Fruit fly (Drosophila melanogaster) whole organism, embryonic: ENCODE data around the gene Ask1.

Source experiments
- Adf1 ChIP-seq: fragments of 200-800 bp; sonication (Bioruptor generic); IDR thresholded peaks from 2 replicates; pipeline ENCODE4 v1.3.6; 2022; ENCODE audit warnings: missing biosample characterization, missing genetic modification characterization
- Atf-2 ChIP-seq: fragments of 200-800 bp; sonication (Bioruptor generic); optimal IDR thresholded peaks from 2 replicates; lab custom pipeline; 2016; ENCODE audit warnings: missing biosample characterization, missing genetic modification characterization
- BEAF-32 ChIP-seq: fragments of 200-800 bp; sonication (Bioruptor generic); optimal IDR thresholded peaks from 3 replicates; lab custom pipeline; 2017; ENCODE audit warnings: missing biosample characterization, missing genetic modification characterization, mild to moderate bottlenecking, moderate library complexity, missing genetic modification reagents
- Bteb2 ChIP-seq: fragments of 200-800 bp; sonication (Bioruptor generic); optimal IDR thresholded peaks from 2 replicates; lab custom pipeline; 2016; ENCODE audit warnings: missing biosample characterization, missing genetic modification characterization
- CG10274 ChIP-seq: fragments of 200-800 bp; sonication (Bioruptor generic); optimal IDR thresholded peaks from 3 replicates; lab custom pipeline; 2017; ENCODE audit warnings: missing biosample characterization, mild to moderate bottlenecking, missing genetic modification characterization
- CG11247 ChIP-seq: fragments of 200-800 bp; sonication (Bioruptor generic); IDR thresholded peaks from 2 replicates; pipeline ENCODE4 v1.3.6; 2022; ENCODE audit warnings: missing biosample characterization, missing genetic modification characterization
- CG12299 ChIP-seq: fragments of 200-800 bp; sonication (Bioruptor generic); optimal IDR thresholded peaks from 2 replicates; lab custom pipeline; 2018; ENCODE audit warnings: missing biosample characterization, mild to moderate bottlenecking, missing genetic modification characterization
- CG12744 ChIP-seq: fragments of 200-800 bp; sonication (Bioruptor generic); optimal IDR thresholded peaks from 2 replicates; lab custom pipeline; 2016; ENCODE audit warnings: missing biosample characterization, missing genetic modification characterization
- CG13123 ChIP-seq: fragments of 200-800 bp; sonication (Bioruptor generic); optimal IDR thresholded peaks from 2 replicates; lab custom pipeline; 2016; ENCODE audit warnings: missing biosample characterization, missing genetic modification characterization
- CG13296 ChIP-seq: fragments of 200-800 bp; sonication (Bioruptor generic); optimal IDR thresholded peaks from 3 replicates; lab custom pipeline; 2018; ENCODE audit warnings: missing biosample characterization, mild to moderate bottlenecking, missing genetic modification characterization
- CG13624 ChIP-seq: fragments of 200-800 bp; sonication (Bioruptor generic); optimal IDR thresholded peaks from 2 replicates; lab custom pipeline; 2016; ENCODE audit warnings: missing biosample characterization, missing genetic modification characterization
- CG14667 ChIP-seq: fragments of 200-800 bp; sonication (Bioruptor generic); IDR thresholded peaks from 2 replicates; pipeline ENCODE4 v1.3.6; 2022; ENCODE audit warnings: missing biosample characterization, missing genetic modification characterization
- CG16815 ChIP-seq: fragments of 200-800 bp; sonication (Bioruptor generic); optimal IDR thresholded peaks from 3 replicates; lab custom pipeline; 2017; ENCODE audit warnings: missing biosample characterization, mild to moderate bottlenecking, missing genetic modification characterization
- CG18476 ChIP-seq: fragments of 200-800 bp; sonication (Bioruptor generic); optimal IDR thresholded peaks from 2 replicates; lab custom pipeline; 2016; ENCODE audit warnings: missing biosample characterization, mild to moderate bottlenecking, missing genetic modification characterization
- CG2875 ChIP-seq: fragments of 200-800 bp; sonication (Bioruptor generic); optimal IDR thresholded peaks from 2 replicates; lab custom pipeline; 2017; ENCODE audit warnings: missing biosample characterization, mild to moderate bottlenecking, missing genetic modification characterization, missing genetic modification reagents
- CG34224 ChIP-seq: fragments of 200-800 bp; sonication (Bioruptor generic); IDR thresholded peaks from 3 replicates; pipeline ENCODE4 v1.3.6; 2022; ENCODE audit warnings: missing biosample characterization, missing genetic modification characterization; ENCODE audit not compliant: partially characterized antibody
- CG8765 ChIP-seq: fragments of 200-800 bp; sonication (Bioruptor generic); IDR thresholded peaks from 2 replicates; pipeline ENCODE4 v1.3.6; 2022; ENCODE audit warnings: missing biosample characterization, missing genetic modification characterization
- CG9215 ChIP-seq: fragments of 200-800 bp; sonication (Bioruptor generic); IDR thresholded peaks from 2 replicates; pipeline ENCODE4 v1.3.6; 2022; ENCODE audit warnings: missing biosample characterization, missing genetic modification characterization
- CG9797 ChIP-seq: fragments of 200-800 bp; sonication (Bioruptor generic); optimal IDR thresholded peaks from 3 replicates; lab custom pipeline; 2018; ENCODE audit warnings: missing biosample characterization, mild to moderate bottlenecking, missing genetic modification characterization
- Doc3 ChIP-seq: fragments of 200-800 bp; sonication (Bioruptor generic); IDR thresholded peaks from 3 replicates; pipeline ENCODE4 v1.3.6; 2022; ENCODE audit warnings: missing biosample characterization, missing genetic modification characterization; ENCODE audit not compliant: partially characterized antibody
- Drgx ChIP-seq: fragments of 200-800 bp; sonication (Bioruptor generic); IDR thresholded peaks from 2 replicates; pipeline ENCODE4 v1.3.6; 2022; ENCODE audit warnings: missing biosample characterization, missing genetic modification characterization
- Gug ChIP-seq: fragments of 200-800 bp; sonication (Bioruptor generic); IDR thresholded peaks from 4 replicates; pipeline ENCODE4 v1.3.6; 2022; ENCODE audit warnings: missing biosample characterization, missing genetic modification characterization
- HmgD ChIP-seq: fragments of 200-800 bp; sonication (Bioruptor generic); optimal IDR thresholded peaks from 3 replicates; lab custom pipeline; 2016; ENCODE audit warnings: missing biosample characterization, missing genetic modification characterization
- Hsf ChIP-seq: fragments of 200-800 bp; sonication (Bioruptor generic); optimal IDR thresholded peaks from 3 replicates; lab custom pipeline; 2016; ENCODE audit warnings: missing biosample characterization, missing genetic modification characterization
- Jarid2 ChIP-seq: fragments of 200-800 bp; sonication (Bioruptor generic); optimal IDR thresholded peaks from 3 replicates; lab custom pipeline; 2017; ENCODE audit warnings: mild to moderate bottlenecking, missing biosample characterization, missing genetic modification reagents, missing genetic modification characterization
- PHDP ChIP-seq: fragments of 200-800 bp; sonication (Bioruptor generic); optimal IDR thresholded peaks from 3 replicates; lab custom pipeline; 2018; ENCODE audit warnings: missing biosample characterization, mild to moderate bottlenecking, missing genetic modification characterization, moderate library complexity
- Tbp ChIP-seq: fragments of >200 bp; optimal IDR thresholded peaks from 2 replicates; lab custom pipeline; 2018; ENCODE audit warnings: missing biosample characterization, missing genetic modification characterization
- Vsx1 ChIP-seq: fragments of 200-800 bp; sonication (Bioruptor generic); optimal IDR thresholded peaks from 2 replicates; lab custom pipeline; 2017; ENCODE audit warnings: missing biosample characterization, mild to moderate bottlenecking, missing genetic modification characterization, missing genetic modification reagents
- al ChIP-seq: fragments of 200-800 bp; sonication (Bioruptor generic); IDR thresholded peaks from 2 replicates; pipeline ENCODE4 v1.3.6; 2022; ENCODE audit warnings: missing biosample characterization, missing genetic modification characterization
- ato ChIP-seq: fragments of 200-800 bp; sonication (Bioruptor generic); IDR thresholded peaks from 2 replicates; pipeline ENCODE4 v1.3.6; 2022; ENCODE audit warnings: missing biosample characterization, missing genetic modification characterization; ENCODE audit not compliant: partially characterized antibody
- bcd ChIP-seq: fragments of 200-800 bp; sonication (Bioruptor generic); optimal IDR thresholded peaks from 2 replicates; lab custom pipeline; 2017; ENCODE audit warnings: missing biosample characterization, mild to moderate bottlenecking, missing genetic modification characterization
- br ChIP-seq: fragments of >200 bp; optimal IDR thresholded peaks from 2 replicates; lab custom pipeline; 2017
- bsh ChIP-seq, 2 experiments: fragments of 200-800 bp; sonication (Bioruptor generic); optimal IDR thresholded peaks; 2 replicates each; lab custom pipeline; 2017 to 2018; ENCODE audit warnings: mild to moderate bottlenecking in 2 of 2, missing biosample characterization in 2 of 2, missing genetic modification characterization in 2 of 2, moderate library complexity in 1 of 2
- btn ChIP-seq: fragments of 200-800 bp; sonication (Bioruptor generic); optimal IDR thresholded peaks from 2 replicates; lab custom pipeline; 2016; ENCODE audit warnings: missing biosample characterization, missing genetic modification characterization
- cad ChIP-seq: fragments of >200 bp; optimal IDR thresholded peaks from 2 replicates; lab custom pipeline; 2017; ENCODE audit warnings: missing biosample characterization, missing genetic modification characterization
- da ChIP-seq: fragments of 200-800 bp; sonication (Bioruptor generic); optimal IDR thresholded peaks from 2 replicates; lab custom pipeline; 2016; ENCODE audit warnings: missing biosample characterization, missing genetic modification characterization
- dm ChIP-seq: fragments of 200-800 bp; sonication (Bioruptor generic); optimal IDR thresholded peaks from 3 replicates; lab custom pipeline; 2016; ENCODE audit warnings: missing biosample characterization, missing genetic modification characterization
- eyg ChIP-seq: fragments of 200-800 bp; sonication (Bioruptor generic); optimal IDR thresholded peaks from 3 replicates; lab custom pipeline; 2016; ENCODE audit warnings: missing biosample characterization, missing genetic modification characterization
- fd64A ChIP-seq: fragments of 200-800 bp; sonication (Bioruptor generic); optimal IDR thresholded peaks from 3 replicates; lab custom pipeline; 2018; ENCODE audit warnings: missing biosample characterization, mild to moderate bottlenecking, missing genetic modification characterization
- h ChIP-seq: fragments of >200 bp; optimal IDR thresholded peaks from 2 replicates; lab custom pipeline; 2017
- jumu ChIP-seq: fragments of 200-800 bp; sonication (Bioruptor generic); optimal IDR thresholded peaks from 3 replicates; lab custom pipeline; 2016; ENCODE audit warnings: missing biosample characterization, missing genetic modification characterization
- nmo ChIP-seq: fragments of 200-800 bp; sonication (Bioruptor generic); optimal IDR thresholded peaks from 2 replicates; lab custom pipeline; 2018; ENCODE audit warnings: missing biosample characterization, mild to moderate bottlenecking, missing genetic modification characterization, moderate library complexity
- pita ChIP-seq: fragments of 200-800 bp; sonication (Bioruptor generic); optimal IDR thresholded peaks from 2 replicates; lab custom pipeline; 2017; ENCODE audit warnings: missing biosample characterization, mild to moderate bottlenecking, missing genetic modification characterization
- pum ChIP-seq: fragments of 200-800 bp; sonication (Bioruptor generic); optimal IDR thresholded peaks from 2 replicates; lab custom pipeline; 2016; ENCODE audit warnings: missing biosample characterization, missing genetic modification characterization
- stwl ChIP-seq: fragments of 200-800 bp; sonication (Bioruptor generic); optimal IDR thresholded peaks from 3 replicates; lab custom pipeline; 2018; ENCODE audit warnings: missing biosample characterization, mild to moderate bottlenecking, missing genetic modification characterization, moderate library complexity
- sug ChIP-seq: fragments of 200-800 bp; optimal IDR thresholded peaks from 2 replicates; lab custom pipeline; 2019; ENCODE audit warnings: missing biosample characterization, mild to moderate bottlenecking, missing genetic modification characterization, moderate library complexity
- tll ChIP-seq, 2 experiments: fragments of 200-800 bp in 1 of 2; fragments of >200 bp in 1 of 2; sonication (Bioruptor generic) in 1 of 2; optimal IDR thresholded peaks; 2 replicates each; lab custom pipeline; 2017 to 2019; ENCODE audit warnings: missing biosample characterization in 2 of 2, missing genetic modification characterization in 2 of 2, mild to moderate bottlenecking in 1 of 2, moderate library complexity in 1 of 2
- ttk ChIP-seq: fragments of 200-800 bp; sonication (Bioruptor generic); IDR thresholded peaks from 2 replicates; pipeline ENCODE4 v2.1.2; 2022; ENCODE audit warnings: missing biosample characterization, missing genetic modification characterization
- unpg ChIP-seq: fragments of 200-800 bp; sonication (Bioruptor generic); optimal IDR thresholded peaks from 3 replicates; lab custom pipeline; 2018; ENCODE audit warnings: missing biosample characterization, mild to moderate bottlenecking, missing genetic modification characterization, moderate library complexity
- zfh1 ChIP-seq: fragments of 200-800 bp; sonication (Bioruptor generic); IDR thresholded peaks from 3 replicates; pipeline ENCODE4 v1.3.6; 2022; ENCODE audit warnings: missing biosample characterization, missing genetic modification characterization

Ask1 gene

DNA sequence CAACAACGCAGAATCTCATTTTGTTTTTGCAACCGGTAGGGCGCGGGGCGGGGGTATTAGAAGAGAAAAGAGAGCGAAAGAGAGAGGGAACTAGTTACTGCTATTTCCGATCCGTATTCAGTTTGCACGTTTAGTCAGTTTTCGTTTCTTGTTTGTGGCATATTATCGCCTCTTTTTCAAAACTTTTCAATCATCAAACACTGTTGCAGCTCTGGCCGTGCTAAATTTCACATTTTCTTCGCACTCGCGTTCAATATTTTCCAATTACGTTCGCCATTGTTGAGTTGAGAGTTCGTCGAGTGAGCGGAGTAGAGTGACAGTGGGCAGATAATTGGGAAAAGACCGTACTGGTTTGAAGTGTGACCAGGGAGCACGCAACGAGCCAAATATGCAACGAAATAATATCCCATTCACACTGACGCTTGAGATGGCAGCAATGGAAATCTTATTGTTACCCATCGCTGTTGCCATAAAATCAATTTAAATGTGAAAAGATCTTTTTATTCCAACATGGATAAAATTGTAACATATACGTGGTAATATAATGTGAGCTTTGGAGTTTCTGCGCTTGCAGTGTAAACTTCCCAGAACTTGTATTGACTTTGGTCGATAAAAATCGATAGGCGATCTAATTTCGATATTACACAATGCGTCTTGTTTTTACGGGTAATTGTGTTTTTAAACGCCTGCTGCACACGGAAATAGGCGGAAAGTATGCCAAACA lies 18.4 kb upstream of the Ask1 start, which contains the start of the genes Ire1 and Mrm2 (continued):
- peak; percentile 92 for TF ChIP-seq nmo (GFP tag; lab: Kevin White, UChicago)
- TF ChIP-seq ato: no peak
- TF ChIP-seq pita (GFP tag; lab: Kevin White, UChicago): no peak
- TF ChIP-seq CG8765 (GFP tag; lab: Robert Waterston, UW): peak; percentile 76
- peak; percentile 93 for TF ChIP-seq jumu (GFP tag; lab: Kevin White, UChicago)
- peak; percentile 48 for TF ChIP-seq CG2875 (GFP tag; lab: Kevin White, UChicago)
- peak; percentile 38; the same call in 1 of the 2 replicates for TF ChIP-seq Adf1
- peak; percentile 86 for TF ChIP-seq Bteb2 (GFP tag; lab: Kevin White, UChicago)
- TF ChIP-seq bcd: peak; percentile 80
- TF ChIP-seq Jarid2 (GFP tag; lab: Kevin White, UChicago): peak; percentile 69
- TF ChIP-seq fd64A (GFP tag; lab: Kevin White, UChicago): no peak
- TF ChIP-seq CG12744 (GFP tag; lab: Kevin White, UChicago): peak; percentile 79
- TF ChIP-seq pum (GFP tag; lab: Kevin White, UChicago): peak; percentile 91
- TF ChIP-seq CG9797 (GFP tag; lab: Kevin White, UChicago): peak; percentile 98
- TF ChIP-seq tll (GFP tag; optimal IDR thresholded peaks at IDR 0.05; lab: Kevin White, UChicago): peak; percentile 75 to 95
- peak; percentile 80 for TF ChIP-seq unpg (GFP tag; lab: Kevin White, UChicago)
- TF ChIP-seq CG13123 (GFP tag; lab: Kevin White, UChicago): peak; percentile 54
- TF ChIP-seq CG9215 (GFP tag; lab: Robert Waterston, UW): peak; percentile 78
- peak; percentile 62 for TF ChIP-seq btn (GFP tag; lab: Kevin White, UChicago)
- peak; percentile 80 for TF ChIP-seq CG16815 (GFP tag; lab: Kevin White, UChicago)
- no peak for TF ChIP-seq Tbp
- TF ChIP-seq CG13624: peak; percentile 93
- peak; percentile 62 for TF ChIP-seq CG18476 (GFP tag; lab: Kevin White, UChicago)
- TF ChIP-seq CG11247 (GFP tag; lab: Robert Waterston, UW): peak; percentile 77
- TF ChIP-seq h (lab: Kevin White, UChicago): no peak
- TF ChIP-seq dm (GFP tag; lab: Kevin White, UChicago): peak; percentile 90
- TF ChIP-seq stwl (tag; lab: Kevin White, UChicago): peak; percentile 92
- TF ChIP-seq CG10274: no peak
- peak; percentile 90 for TF ChIP-seq Hsf
- TF ChIP-seq zfh1 (GFP tag; lab: Robert Waterston, UW): peak; percentile 78; the same call in 2 of the 3 replicates
- TF ChIP-seq CG34224 (GFP tag; lab: Robert Waterston, UW): peak; percentile 79
- peak; percentile 95 for TF ChIP-seq HmgD
- TF ChIP-seq BEAF-32 (GFP tag; lab: Kevin White, UChicago): peak; percentile 89
- peak; percentile 51 for TF ChIP-seq CG12299 (tag; lab: Kevin White, UChicago)
- peak; percentile 81 for TF ChIP-seq eyg (GFP tag; lab: Kevin White, UChicago)
- TF ChIP-seq PHDP (tag; lab: Kevin White, UChicago): peak; percentile 74
- TF ChIP-seq CG13296: peak; percentile 45
- TF ChIP-seq sug (tag; lab: Kevin White, UChicago): peak; percentile 71
- peak; percentile 79 for TF ChIP-seq al (GFP tag; lab: Robert Waterston, UW)
- TF ChIP-seq Atf-2 (GFP tag; lab: Kevin White, UChicago): peak; percentile 84
- TF ChIP-seq Vsx1: no peak
- TF ChIP-seq da (GFP tag; lab: Kevin White, UChicago): peak; percentile 70
- no peak for TF ChIP-seq br (lab: Kevin White, UChicago)
- peak; percentile 88 for TF ChIP-seq Gug (GFP tag; lab: Robert Waterston, UW)
- peak; percentile 20 to 78 for TF ChIP-seq bsh (GFP tag; optimal IDR thresholded peaks at IDR 0.05; lab: Kevin White, UChicago)
- TF ChIP-seq cad (GFP tag; lab: Kevin White, UChicago): no peak
- TF ChIP-seq Doc3 (GFP tag; lab: Robert Waterston, UW): peak; percentile 62
- peak; percentile 42; the same call in 1 of the 2 replicates for TF ChIP-seq Drgx (GFP tag; lab: Robert Waterston, UW)
- peak; percentile 81 for TF ChIP-seq ttk (GFP tag; lab: Robert Waterston, UW)
- TF ChIP-seq CG14667 (GFP tag; lab: Robert Waterston, UW): peak; percentile 68
